Fruit fly (Drosophila melanogaster): ENCODE results near the gene CG42590.

Gene CG42590

DNA sequence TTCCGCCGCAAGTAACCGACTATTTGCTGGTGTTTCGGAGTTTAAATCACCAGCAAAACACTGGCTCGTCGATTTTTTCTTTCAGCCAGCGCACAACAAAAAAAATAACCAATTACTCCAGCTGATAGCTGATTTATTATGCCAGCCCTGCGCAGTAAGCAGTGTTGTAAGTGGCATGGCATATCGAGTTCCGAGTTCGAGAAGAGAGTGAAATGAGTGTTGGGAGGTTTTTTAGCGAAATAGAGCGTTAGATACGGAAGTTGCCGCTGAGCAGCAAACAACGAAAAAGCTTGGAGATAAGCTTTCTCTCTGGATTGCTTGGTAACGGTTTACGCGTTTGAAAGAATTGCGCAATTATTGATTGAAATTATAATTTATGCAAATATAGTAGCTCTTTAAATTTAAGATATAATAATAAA is 22.6 kb upstream of the CG42590 start, which contains the start of gene CG7565 (continued):
- no peak for TF ChIP-seq pum (GFP tag; optimal IDR thresholded peaks at IDR 0.05)
- peak; percentile 20 for TF ChIP-seq trem (tag; optimal IDR thresholded peaks at IDR 0.05)
- TF ChIP-seq Dek (tag; optimal IDR thresholded peaks at IDR 0.05): peak; percentile 2
- peak; percentile 21 for TF ChIP-seq CTCF (GFP tag; optimal IDR thresholded peaks at IDR 0.05)
- no peak for TF ChIP-seq eyg (GFP tag; optimal IDR thresholded peaks at IDR 0.05)
- peak; percentile 81 for TF ChIP-seq Fer1 (GFP tag; optimal IDR thresholded peaks at IDR 0.05)
- peak; percentile 38 for TF ChIP-seq tin (GFP tag; optimal IDR thresholded peaks at IDR 0.05)
- no peak for TF ChIP-seq insv (GFP tag; optimal IDR thresholded peaks at IDR 0.05)
- no peak for TF ChIP-seq CG2202 (tag; optimal IDR thresholded peaks at IDR 0.05)
- no peak for TF ChIP-seq CG11093 (GFP tag; IDR thresholded peaks at IDR 0.05)
- TF ChIP-seq NfI (GFP tag; optimal IDR thresholded peaks at IDR 0.05): peak; percentile 65
- peak; percentile 16 for TF ChIP-seq CG9609 (GFP tag; optimal IDR thresholded peaks at IDR 0.05)
- TF ChIP-seq CG3847 (GFP tag; IDR thresholded peaks at IDR 0.05): peak; percentile 49
- no peak for TF ChIP-seq Six4 (GFP tag; optimal IDR thresholded peaks at IDR 0.05)
- TF ChIP-seq Optix (GFP tag; IDR thresholded peaks at IDR 0.05): no peak
- no peak for TF ChIP-seq hb (GFP tag; IDR thresholded peaks at IDR 0.05; ENCODE audit: partially characterized antibody)
- TF ChIP-seq CG12769 (tag; optimal IDR thresholded peaks at IDR 0.05): peak; percentile 88
- no peak for TF ChIP-seq CG4730 (GFP tag; IDR thresholded peaks at IDR 0.05)
- peak; percentile 70 for TF ChIP-seq HmgZ (tag; optimal IDR thresholded peaks at IDR 0.05)
- no peak for TF ChIP-seq CG10959 (GFP tag; IDR thresholded peaks at IDR 0.05)
- TF ChIP-seq fu2 (GFP tag; optimal IDR thresholded peaks at IDR 0.05): peak; percentile 23
- TF ChIP-seq CG1024 (GFP tag; IDR thresholded peaks at IDR 0.05): no peak
- no peak for TF ChIP-seq sens-2 (GFP tag; IDR thresholded peaks at IDR 0.05)
- peak; percentile 32 for TF ChIP-seq CG17568 (GFP tag; optimal IDR thresholded peaks at IDR 0.05)
- no peak for TF ChIP-seq CG2116 (GFP tag; optimal IDR thresholded peaks at IDR 0.05)
- peak; percentile 40 for TF ChIP-seq CG4328 (GFP tag; optimal IDR thresholded peaks at IDR 0.05)
- TF ChIP-seq H15 (GFP tag; IDR thresholded peaks at IDR 0.05): peak; percentile 49; the same call in 1 of the 3 replicates
- TF ChIP-seq CG11695 (GFP tag; IDR thresholded peaks at IDR 0.05): 0 out of 3 replicates have a peak, but pooled peaks have one; percentile 13
- TF ChIP-seq dimm (GFP tag; IDR thresholded peaks at IDR 0.05): no peak
- TF ChIP-seq HHEX (GFP tag; optimal IDR thresholded peaks at IDR 0.05): peak; percentile 4
- TF ChIP-seq croc (GFP tag; conservative IDR thresholded peaks at IDR 0.05): no peak
- TF ChIP-seq ems (GFP tag; optimal IDR thresholded peaks at IDR 0.05): no peak
- no peak for TF ChIP-seq al (GFP tag; IDR thresholded peaks at IDR 0.05)
- TF ChIP-seq CG34376 (GFP tag; optimal IDR thresholded peaks at IDR 0.05): peak; percentile 73
- peak; percentile 22 for TF ChIP-seq CG15269 (tag; optimal IDR thresholded peaks at IDR 0.05)
- no peak for TF ChIP-seq CG4360 (GFP tag; IDR thresholded peaks at IDR 0.05)
- no peak for TF ChIP-seq cg (GFP tag; optimal IDR thresholded peaks at IDR 0.05)
- peak; percentile 65 for TF ChIP-seq sug (tag; optimal IDR thresholded peaks at IDR 0.05)
- peak; percentile 15; the same call in 1 of the 2 replicates for TF ChIP-seq lmd (GFP tag; IDR thresholded peaks at IDR 0.05)
- peak; percentile 84 for TF ChIP-seq lab (GFP tag; optimal IDR thresholded peaks at IDR 0.05)
- TF ChIP-seq CG8478 (optimal IDR thresholded peaks at IDR 0.05): no peak
- no peak for TF ChIP-seq Oli (tag; optimal IDR thresholded peaks at IDR 0.05)
- peak; percentile 64 for TF ChIP-seq Sry-δ (GFP tag; optimal IDR thresholded peaks at IDR 0.05)
- peak; percentile 21; the same call in 1 of the 3 replicates for TF ChIP-seq zfh1 (GFP tag; IDR thresholded peaks at IDR 0.05)
- TF ChIP-seq NC2α (GFP tag; optimal IDR thresholded peaks at IDR 0.05): no peak
- peak; percentile 6; the same call in 1 of the 2 replicates for TF ChIP-seq slbo (GFP tag; IDR thresholded peaks at IDR 0.05)
- no peak for TF ChIP-seq CG1792 (GFP tag; optimal IDR thresholded peaks at IDR 0.05)
- TF ChIP-seq scrt (GFP tag; optimal IDR thresholded peaks at IDR 0.05): peak; percentile 41
- TF ChIP-seq Aef1 (GFP tag; IDR thresholded peaks at IDR 0.05): no peak
- TF ChIP-seq CG18262 (tag; optimal IDR thresholded peaks at IDR 0.05): peak; percentile 14
- peak; percentile 75 for TF ChIP-seq YL-1 (GFP tag; optimal IDR thresholded peaks at IDR 0.05)
- TF ChIP-seq CG18476 (GFP tag; optimal IDR thresholded peaks at IDR 0.05): peak; percentile 3
- no peak for TF ChIP-seq dati (GFP tag; IDR thresholded peaks at IDR 0.05)

All from whole organism, embryonic.